Fruit fly (Drosophila melanogaster) whole organism, embryonic: ENCODE data around the gene CG13609.

Source experiments
- Atf-2 ChIP-seq: fragments of 200-800 bp; sonication (Bioruptor generic); optimal IDR thresholded peaks from 2 replicates; lab custom pipeline; 2016; ENCODE audit warnings: missing biosample characterization, missing genetic modification characterization
- B-H1 ChIP-seq: fragments of 200-800 bp; sonication (Bioruptor generic); IDR thresholded peaks from 3 replicates; pipeline ENCODE4 v1.3.6; 2022; ENCODE audit warnings: missing biosample characterization, missing genetic modification characterization
- CG11085 ChIP-seq: fragments of 200-800 bp; sonication (Bioruptor generic); IDR thresholded peaks from 2 replicates; pipeline ENCODE4 v1.3.6; 2022; ENCODE audit warnings: missing biosample characterization, missing genetic modification characterization
- CG12236 ChIP-seq: fragments of 200-800 bp; sonication (Bioruptor generic); optimal IDR thresholded peaks from 2 replicates; lab custom pipeline; 2016; ENCODE audit warnings: missing biosample characterization, missing genetic modification characterization
- CG1233 ChIP-seq: fragments of 200-800 bp; sonication (Bioruptor generic); optimal IDR thresholded peaks from 4 replicates; lab custom pipeline; 2018; ENCODE audit warnings: missing biosample characterization, mild to moderate bottlenecking, missing genetic modification characterization
- CG12769 ChIP-seq: fragments of 200-800 bp; sonication (Bioruptor generic); optimal IDR thresholded peaks from 2 replicates; lab custom pipeline; 2019; ENCODE audit warnings: missing biosample characterization, mild to moderate bottlenecking, missing genetic modification characterization, moderate library complexity
- CG12942 ChIP-seq: fragments of 200-800 bp; sonication (Bioruptor generic); optimal IDR thresholded peaks from 3 replicates; lab custom pipeline; 2016; ENCODE audit warnings: missing biosample characterization, missing genetic modification characterization
- CG13123 ChIP-seq: fragments of 200-800 bp; sonication (Bioruptor generic); optimal IDR thresholded peaks from 2 replicates; lab custom pipeline; 2016; ENCODE audit warnings: missing biosample characterization, missing genetic modification characterization
- CG13624 ChIP-seq: fragments of 200-800 bp; sonication (Bioruptor generic); optimal IDR thresholded peaks from 2 replicates; lab custom pipeline; 2016; ENCODE audit warnings: missing biosample characterization, missing genetic modification characterization
- CG15269 ChIP-seq: fragments of 200-800 bp; sonication (Bioruptor generic); optimal IDR thresholded peaks from 2 replicates; lab custom pipeline; 2018; ENCODE audit warnings: missing biosample characterization, mild to moderate bottlenecking, missing genetic modification characterization, moderate library complexity
- CG16815 ChIP-seq: fragments of 200-800 bp; sonication (Bioruptor generic); optimal IDR thresholded peaks from 3 replicates; lab custom pipeline; 2017; ENCODE audit warnings: missing biosample characterization, mild to moderate bottlenecking, missing genetic modification characterization
- CG17186 ChIP-seq: fragments of 200-800 bp; sonication (Bioruptor generic); optimal IDR thresholded peaks from 3 replicates; lab custom pipeline; 2017; ENCODE audit warnings: missing biosample characterization, missing genetic modification reagents, missing genetic modification characterization
- CG1832 ChIP-seq: fragments of 200-800 bp; sonication (Bioruptor generic); optimal IDR thresholded peaks from 2 replicates; lab custom pipeline; 2017; ENCODE audit warnings: missing biosample characterization, mild to moderate bottlenecking, missing genetic modification characterization, inconsistent platforms
- CG18599 ChIP-seq: fragments of 200-800 bp; sonication (Bioruptor generic); optimal IDR thresholded peaks from 3 replicates; lab custom pipeline; 2017; ENCODE audit warnings: missing biosample characterization, missing genetic modification characterization, mild to moderate bottlenecking, moderate library complexity, missing genetic modification reagents
- CG2199 ChIP-seq: fragments of 200-800 bp; sonication (Bioruptor generic); IDR thresholded peaks from 3 replicates; pipeline ENCODE4 v1.3.6; 2022; ENCODE audit warnings: missing biosample characterization, missing genetic modification characterization
- CG30020 ChIP-seq: fragments of 200-800 bp; optimal IDR thresholded peaks from 2 replicates; lab custom pipeline; 2019; ENCODE audit warnings: missing biosample characterization, mild to moderate bottlenecking, missing genetic modification characterization, moderate library complexity
- CG3995 ChIP-seq: fragments of 200-800 bp; sonication (Bioruptor generic); optimal IDR thresholded peaks from 3 replicates; lab custom pipeline; 2016; ENCODE audit warnings: missing biosample characterization, missing genetic modification characterization
- CG4424 ChIP-seq: fragments of 200-800 bp; sonication (Bioruptor generic); optimal IDR thresholded peaks from 3 replicates; lab custom pipeline; 2016; ENCODE audit warnings: missing biosample characterization, missing genetic modification characterization
- CG6254 ChIP-seq: fragments of 200-800 bp; sonication (Bioruptor generic); optimal IDR thresholded peaks from 3 replicates; lab custom pipeline; 2017; ENCODE audit warnings: mild to moderate bottlenecking, missing biosample characterization, missing genetic modification reagents, missing genetic modification characterization
- CG6683 ChIP-seq: fragments of 200-800 bp; sonication (Bioruptor generic); optimal IDR thresholded peaks from 2 replicates; lab custom pipeline; 2017; ENCODE audit warnings: missing biosample characterization, mild to moderate bottlenecking, missing genetic modification characterization, missing genetic modification reagents
- CG6689 ChIP-seq: fragments of 200-800 bp; sonication (Bioruptor generic); IDR thresholded peaks from 2 replicates; pipeline ENCODE4 v1.3.6; 2022; ENCODE audit warnings: missing biosample characterization, missing genetic modification characterization
- CG6765 ChIP-seq: fragments of 200-800 bp; sonication (Bioruptor generic); optimal IDR thresholded peaks from 3 replicates; lab custom pipeline; 2017; ENCODE audit warnings: missing biosample characterization, mild to moderate bottlenecking, missing genetic modification characterization
- CG7372 ChIP-seq: fragments of 200-800 bp; sonication (Bioruptor generic); IDR thresholded peaks from 2 replicates; pipeline ENCODE4 v1.3.6; 2022; ENCODE audit warnings: missing biosample characterization, missing genetic modification characterization
- CG8089 ChIP-seq: fragments of 200-800 bp; sonication (Bioruptor generic); optimal IDR thresholded peaks from 3 replicates; lab custom pipeline; 2016; ENCODE audit warnings: missing biosample characterization, missing genetic modification characterization
- CG8388 ChIP-seq: fragments of 200-800 bp; sonication (Bioruptor generic); optimal IDR thresholded peaks from 2 replicates; lab custom pipeline; 2019; ENCODE audit warnings: missing biosample characterization, mild to moderate bottlenecking, missing genetic modification characterization, moderate library complexity
- CkIIα-i1 ChIP-seq: fragments of 200-800 bp; sonication (Bioruptor generic); IDR thresholded peaks from 2 replicates; pipeline ENCODE4 v1.3.6; 2022; ENCODE audit warnings: missing biosample characterization, missing genetic modification characterization
- Elba2 ChIP-seq: fragments of 200-800 bp; sonication (Bioruptor generic); optimal IDR thresholded peaks from 3 replicates; lab custom pipeline; 2016; ENCODE audit warnings: missing biosample characterization, missing genetic modification characterization
- HLH3B ChIP-seq: fragments of 200-800 bp; sonication (Bioruptor generic); IDR thresholded peaks from 2 replicates; pipeline ENCODE4 v1.3.6; 2022; ENCODE audit warnings: missing biosample characterization, missing genetic modification characterization
- Hr39 ChIP-seq: fragments of >200 bp; optimal IDR thresholded peaks from 2 replicates; lab custom pipeline; 2017
- MESR4 ChIP-seq: fragments of 200-800 bp; sonication (Bioruptor generic); optimal IDR thresholded peaks from 2 replicates; lab custom pipeline; 2018; ENCODE audit warnings: missing biosample characterization, mild to moderate bottlenecking, missing genetic modification characterization, moderate library complexity
- Mad ChIP-seq: fragments of 200-800 bp; sonication (Bioruptor generic); optimal IDR thresholded peaks from 2 replicates; lab custom pipeline; 2016; ENCODE audit warnings: missing biosample characterization, missing genetic modification characterization
- Max ChIP-seq: fragments of 200-800 bp; sonication (Bioruptor generic); optimal IDR thresholded peaks from 2 replicates; lab custom pipeline; 2016; ENCODE audit warnings: missing biosample characterization, mild to moderate bottlenecking, missing genetic modification characterization
- NfI ChIP-seq: fragments of 200-800 bp; sonication (Bioruptor generic); optimal IDR thresholded peaks from 3 replicates; lab custom pipeline; 2018; ENCODE audit warnings: missing biosample characterization, mild to moderate bottlenecking, missing genetic modification characterization, moderate library complexity
- Ravus ChIP-seq: fragments of 200-800 bp; sonication (Bioruptor generic); IDR thresholded peaks from 2 replicates; pipeline ENCODE4 v1.3.6; 2022; ENCODE audit warnings: missing biosample characterization, missing genetic modification characterization
- TFAM ChIP-seq: fragments of 200-800 bp; sonication (Bioruptor generic); optimal IDR thresholded peaks from 2 replicates; lab custom pipeline; 2017; ENCODE audit warnings: missing biosample characterization, missing genetic modification characterization, inconsistent platforms
- bowl ChIP-seq: fragments of 200-800 bp; sonication (Bioruptor generic); IDR thresholded peaks from 2 replicates; pipeline ENCODE4 v1.3.6; 2022; ENCODE audit warnings: missing biosample characterization, missing genetic modification characterization
- crc ChIP-seq: fragments of 200-800 bp; sonication (Bioruptor generic); optimal IDR thresholded peaks from 2 replicates; lab custom pipeline; 2016; ENCODE audit warnings: missing biosample characterization, missing genetic modification characterization
- crol ChIP-seq: fragments of 200-800 bp; sonication (Bioruptor generic); IDR thresholded peaks from 2 replicates; pipeline ENCODE4 v1.3.6; 2022; ENCODE audit warnings: missing biosample characterization, missing genetic modification characterization
- grn ChIP-seq: fragments of 200-800 bp; sonication (Bioruptor generic); optimal IDR thresholded peaks from 3 replicates; lab custom pipeline; 2017; ENCODE audit warnings: missing biosample characterization, missing genetic modification characterization
- gsb ChIP-seq: fragments of 200-800 bp; sonication (Bioruptor generic); IDR thresholded peaks from 2 replicates; pipeline ENCODE4 v1.3.6; 2022; ENCODE audit warnings: missing biosample characterization, missing genetic modification characterization
- kah ChIP-seq: fragments of 200-800 bp; sonication (Bioruptor generic); optimal IDR thresholded peaks from 2 replicates; lab custom pipeline; 2018; ENCODE audit warnings: missing biosample characterization, mild to moderate bottlenecking, missing genetic modification characterization
- lilli ChIP-seq: fragments of 200-800 bp; sonication (Bioruptor generic); optimal IDR thresholded peaks from 3 replicates; lab custom pipeline; 2016; ENCODE audit warnings: missing biosample characterization, missing genetic modification characterization
- lov ChIP-seq, 2 experiments: fragments of 200-800 bp in 1 of 2; fragments of >200 bp in 1 of 2; sonication (Bioruptor generic) in 1 of 2; IDR thresholded peaks in 1 of 2; optimal IDR thresholded peaks in 1 of 2; 2 replicates in 1 of 2; 3 replicates in 1 of 2; pipeline versions ENCODE4 v1.3.6 to Lab custom; 2017 to 2022; ENCODE audit warnings: missing biosample characterization in 1 of 2, missing genetic modification characterization in 1 of 2
- pan ChIP-seq, 4 experiments: fragments of >200 bp in 3 of 4; fragments of 200-800 bp in 1 of 4; sonication (Bioruptor generic) in 1 of 4; optimal IDR thresholded peaks in 3 of 4; IDR thresholded peaks in 1 of 4; 2 replicates each; pipeline versions ENCODE4 v1.3.6 to Lab custom; 2017 to 2022; ENCODE audit warnings: missing biosample characterization in 2 of 4, missing genetic modification characterization in 2 of 4, mixed read lengths in 1 of 4
- pfk ChIP-seq: fragments of 200-800 bp; sonication (Bioruptor generic); optimal IDR thresholded peaks from 2 replicates; lab custom pipeline; 2018; ENCODE audit warnings: missing biosample characterization, mild to moderate bottlenecking, missing genetic modification characterization, moderate library complexity
- ranshi ChIP-seq: fragments of 200-800 bp; sonication (Bioruptor generic); IDR thresholded peaks from 2 replicates; pipeline ENCODE4 v1.3.6; 2022; ENCODE audit warnings: missing biosample characterization, missing genetic modification characterization
- run ChIP-seq: fragments of 200-800 bp; sonication (Bioruptor generic); optimal IDR thresholded peaks from 3 replicates; lab custom pipeline; 2018; ENCODE audit warnings: missing biosample characterization, mild to moderate bottlenecking, missing genetic modification characterization
- sna ChIP-seq: fragments of 200-800 bp; sonication (Bioruptor generic); IDR thresholded peaks from 2 replicates; pipeline ENCODE4 v1.3.6; 2022; ENCODE audit warnings: missing biosample characterization, missing genetic modification characterization; ENCODE audit not compliant: partially characterized antibody

The CG13609 gene

DNA sequence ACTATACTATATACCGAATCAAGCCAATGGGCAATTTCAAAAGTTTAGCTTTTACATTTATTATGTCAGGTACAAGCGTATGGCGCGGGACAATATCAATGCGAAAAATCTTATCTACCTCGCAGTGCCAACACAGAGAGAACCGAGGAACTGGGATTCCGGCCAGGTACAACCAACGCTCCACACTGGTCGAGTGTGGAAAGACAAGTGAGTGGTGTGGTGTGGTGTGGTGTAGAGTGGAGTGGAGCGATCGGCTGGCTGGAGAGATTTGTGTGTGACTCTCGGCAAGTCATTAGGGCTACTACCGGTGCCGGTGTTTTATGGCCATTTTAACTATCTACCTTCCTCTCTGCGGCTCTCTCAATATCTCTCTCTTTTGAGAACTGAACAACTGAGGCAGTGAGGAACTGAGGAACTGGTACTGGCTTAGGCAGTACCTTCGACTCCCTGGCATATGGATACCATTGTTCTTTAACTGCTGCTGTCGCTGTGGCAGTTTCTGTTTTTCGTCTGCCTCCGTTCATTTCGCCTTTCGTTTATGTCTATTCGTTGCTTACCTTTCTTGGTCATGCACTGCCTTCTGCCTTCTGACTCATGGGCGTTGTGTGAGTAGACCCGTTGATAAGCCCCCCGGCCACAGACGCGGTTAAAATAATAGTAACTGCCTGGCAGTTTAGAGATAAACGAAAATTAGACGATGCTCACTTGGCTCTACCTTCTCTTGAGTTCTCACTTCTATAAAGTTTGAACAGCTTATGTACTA, 32.6 kb downstream of the CG13609 start (continued):
- TF ChIP-seq MESR4 (GFP tag; lab: Kevin White, UChicago) (no peak), HLH3B (GFP tag; lab: Robert Waterston, UW) (peak; percentile 90), Mad (GFP tag; lab: Kevin White, UChicago) (peak; percentile 64), bowl (GFP tag; lab: Robert Waterston, UW) (peak; percentile 70; the same call in 1 of the 2 replicates), Hr39 (lab: Kevin White, UChicago) (no peak), Ravus (GFP tag; lab: Robert Waterston, UW) (peak; percentile 68), CG18599 (GFP tag; lab: Kevin White, UChicago) (peak; percentile 95), CG16815 (GFP tag; lab: Kevin White, UChicago) (peak; percentile 91), gsb (GFP tag; lab: Robert Waterston, UW) (peak; percentile 77), crol (GFP tag; lab: Robert Waterston, UW) (no peak; the same call in 1 of the 2 replicates), pfk (GFP tag; lab: Kevin White, UChicago) (peak; percentile 37), CkIIα-i1 (GFP tag; lab: Robert Waterston, UW) (no peak), NfI (peak; percentile 89), TFAM (GFP tag; lab: Kevin White, UChicago) (peak; percentile 62), CG6254 (GFP tag; lab: Kevin White, UChicago) (peak; percentile 88), CG30020 (tag; lab: Kevin White, UChicago) (peak; percentile 30), B-H1 (GFP tag; lab: Robert Waterston, UW) (peak; percentile 79), lilli (peak; percentile 95), CG17186 (GFP tag; lab: Kevin White, UChicago) (peak; percentile 58), CG6765 (GFP tag; lab: Kevin White, UChicago) (peak; percentile 71), CG6689 (GFP tag; lab: Robert Waterston, UW) (peak; percentile 88), Max (peak; percentile 86), pan (optimal IDR thresholded peaks at IDR 0.05; lab: Kevin White, UChicago) (no peak), pan (GFP tag; optimal IDR thresholded peaks at IDR 0.05 in 1 of 2, IDR thresholded peaks at IDR 0.05 in 1 of 2) (peak in 1 of 2 experiments; percentile 90), Atf-2 (GFP tag; lab: Kevin White, UChicago) (peak; percentile 88), crc (peak; percentile 85), CG1832 (GFP tag; lab: Kevin White, UChicago) (no peak), run (tag; lab: Kevin White, UChicago) (peak; percentile 73), CG13624 (GFP tag; lab: Kevin White, UChicago) (peak; percentile 89), lov (optimal IDR thresholded peaks at IDR 0.05; lab: Kevin White, UChicago) (no peak), lov (GFP tag; IDR thresholded peaks at IDR 0.05; lab: Robert Waterston, UW) (peak; percentile 90), CG1233 (peak; percentile 88), CG7372 (GFP tag; lab: Robert Waterston, UW) (peak; percentile 75), CG2199 (GFP tag; lab: Robert Waterston, UW) (peak; percentile 93), CG12942 (GFP tag; lab: Kevin White, UChicago) (peak; percentile 82), CG6683 (GFP tag; lab: Kevin White, UChicago) (peak; percentile 77), grn (peak; percentile 90), CG8388 (GFP tag; lab: Kevin White, UChicago) (peak; percentile 85), CG13123 (peak; percentile 73), CG8089 (peak; percentile 86), ranshi (GFP tag; lab: Robert Waterston, UW) (peak; percentile 92), CG12236 (GFP tag; lab: Kevin White, UChicago) (peak; percentile 75), CG15269 (tag; lab: Kevin White, UChicago) (peak; percentile 91), CG4424 (GFP tag; lab: Kevin White, UChicago) (peak; percentile 88), kah (GFP tag; lab: Kevin White, UChicago) (peak; percentile 50), CG11085 (GFP tag; lab: Robert Waterston, UW) (peak; percentile 77), CG12769 (tag; lab: Kevin White, UChicago) (peak; percentile 96), sna (GFP tag; lab: Robert Waterston, UW) (no peak), Elba2 (no peak), CG3995 (GFP tag; lab: Kevin White, UChicago) (peak; percentile 69)
